Worm (Caenorhabditis elegans) whole organism, L3 larva: ENCODE results near the gene F11C7.2.

Experiments used
- R02D3.7 ChIP-seq: fragments of 150-350 bp; optimal IDR thresholded peaks from 2 replicates; lab custom pipeline; 2014; ENCODE audit warnings: missing biosample characterization, missing genetic modification characterization
- ZK546.5 ChIP-seq: sonication (generic microtip); optimal IDR thresholded peaks from 2 replicates; lab custom pipeline; 2017; ENCODE audit warnings: missing biosample characterization, missing genetic modification characterization
- aly-2 ChIP-seq: fragments of 150-350 bp; optimal IDR thresholded peaks from 2 replicates; lab custom pipeline; 2014; ENCODE audit warnings: missing biosample characterization, missing genetic modification characterization
- ama-1 ChIP-seq: fragments of 150-350 bp; optimal IDR thresholded peaks from 2 replicates; lab custom pipeline; 2018
- ceh-16 ChIP-seq: sonication (generic microtip); optimal IDR thresholded peaks from 2 replicates; lab custom pipeline; 2017; ENCODE audit warnings: missing biosample characterization, missing genetic modification characterization
- ceh-9 ChIP-seq: sonication (generic microtip); optimal IDR thresholded peaks from 2 replicates; lab custom pipeline; 2018; ENCODE audit warnings: missing biosample characterization, missing genetic modification characterization
- egl-5 ChIP-seq: fragments of 150-350 bp; optimal IDR thresholded peaks from 2 replicates; lab custom pipeline; 2017; ENCODE audit warnings: missing biosample characterization, missing genetic modification reagents, missing genetic modification characterization, inconsistent platforms
- elt-1 ChIP-seq: fragments of 150-350 bp; optimal IDR thresholded peaks from 2 replicates; lab custom pipeline; 2014; ENCODE audit warnings: missing biosample characterization, missing genetic modification characterization
- elt-3 ChIP-seq, 3 experiments: fragments of 150-350 bp in 1 of 3; sonication (generic microtip) in 2 of 3; optimal IDR thresholded peaks; 2 replicates in 2 of 3; 4 replicates in 1 of 3; lab custom pipeline; 2014 to 2017; ENCODE audit warnings: missing biosample characterization in 3 of 3, missing genetic modification characterization in 3 of 3
- eor-1 ChIP-seq, 2 experiments: fragments of 150-350 bp; optimal IDR thresholded peaks; 2 replicates each; lab custom pipeline; 2014 to 2018; ENCODE audit warnings: missing biosample characterization in 2 of 2, missing genetic modification characterization in 2 of 2
- fkh-10 ChIP-seq: sonication (generic microtip); optimal IDR thresholded peaks from 2 replicates; lab custom pipeline; 2017; ENCODE audit warnings: missing biosample characterization, missing genetic modification reagents, missing genetic modification characterization
- fos-1 ChIP-seq: fragments of 150-350 bp; optimal IDR thresholded peaks from 2 replicates; lab custom pipeline; 2014; ENCODE audit warnings: missing biosample characterization, missing genetic modification characterization
- hmg-11 ChIP-seq: sonication (generic microtip); optimal IDR thresholded peaks from 2 replicates; lab custom pipeline; 2016; ENCODE audit warnings: missing genetic modification characterization, missing compliant biosample characterization
- jun-1 ChIP-seq: fragments of 150-350 bp; optimal IDR thresholded peaks from 2 replicates; lab custom pipeline; 2014; ENCODE audit warnings: missing biosample characterization, missing genetic modification reagents, missing genetic modification characterization
- lin-39 ChIP-seq: fragments of 150-350 bp; optimal IDR thresholded peaks from 2 replicates; lab custom pipeline; 2018; ENCODE audit warnings: missing biosample characterization, missing genetic modification reagents, missing genetic modification characterization
- lsy-12 ChIP-seq: sonication (generic microtip); optimal IDR thresholded peaks from 2 replicates; lab custom pipeline; 2016; ENCODE audit warnings: mild to moderate bottlenecking, missing genetic modification characterization, missing compliant biosample characterization
- mdl-1 ChIP-seq: fragments of 150-350 bp; optimal IDR thresholded peaks from 2 replicates; lab custom pipeline; 2014; ENCODE audit warnings: missing biosample characterization, missing genetic modification characterization
- mml-1 ChIP-seq: fragments of 150-350 bp; sonication (generic microtip); optimal IDR thresholded peaks from 3 replicates; lab custom pipeline; 2014; ENCODE audit warnings: missing biosample characterization, missing genetic modification characterization
- nfya-1 ChIP-seq: sonication (generic microtip); optimal IDR thresholded peaks from 2 replicates; lab custom pipeline; 2017; ENCODE audit warnings: missing genetic modification characterization, mild to moderate bottlenecking, missing compliant biosample characterization, antibody characterized with exemption, moderate library complexity; ENCODE audit not compliant: insufficient read depth
- nhr-11 ChIP-seq: fragments of 150-350 bp; optimal IDR thresholded peaks from 2 replicates; lab custom pipeline; 2014; ENCODE audit warnings: missing biosample characterization, missing genetic modification characterization
- nhr-12 ChIP-seq: fragments of 150-350 bp; optimal IDR thresholded peaks from 2 replicates; lab custom pipeline; 2014; ENCODE audit warnings: missing biosample characterization, missing genetic modification characterization
- nhr-23 ChIP-seq: fragments of 150-350 bp; optimal IDR thresholded peaks from 2 replicates; lab custom pipeline; 2014; ENCODE audit warnings: missing biosample characterization, missing genetic modification reagents, missing genetic modification characterization
- nhr-237 ChIP-seq: fragments of 150-350 bp; optimal IDR thresholded peaks from 2 replicates; lab custom pipeline; 2014; ENCODE audit warnings: missing biosample characterization, missing genetic modification characterization
- nhr-25 ChIP-seq: sonication (generic microtip); optimal IDR thresholded peaks from 2 replicates; lab custom pipeline; 2017; ENCODE audit warnings: missing biosample characterization, missing genetic modification characterization
- nhr-28 ChIP-seq: fragments of 150-350 bp; optimal IDR thresholded peaks from 2 replicates; lab custom pipeline; 2014; ENCODE audit warnings: missing biosample characterization, missing genetic modification characterization
- nhr-67 ChIP-seq: fragments of 150-350 bp; optimal IDR thresholded peaks from 2 replicates; lab custom pipeline; 2014; ENCODE audit warnings: missing biosample characterization, missing genetic modification characterization
- nhr-77 ChIP-seq: fragments of 150-350 bp; optimal IDR thresholded peaks from 2 replicates; lab custom pipeline; 2014; ENCODE audit warnings: missing biosample characterization, missing genetic modification characterization
- pha-4 ChIP-seq: fragments of 150-350 bp; optimal IDR thresholded peaks from 2 replicates; lab custom pipeline; 2014; ENCODE audit warnings: missing biosample characterization, missing genetic modification reagents, missing genetic modification characterization
- pqm-1 ChIP-seq: fragments of 150-350 bp; optimal IDR thresholded peaks from 2 replicates; lab custom pipeline; 2017; ENCODE audit warnings: missing biosample characterization, missing genetic modification characterization, inconsistent platforms
- sea-2 ChIP-seq: fragments of 150-350 bp; sonication (generic microtip); optimal IDR thresholded peaks from 4 replicates; lab custom pipeline; 2014; ENCODE audit warnings: missing biosample characterization, missing genetic modification reagents, missing genetic modification characterization
- skn-1 ChIP-seq: fragments of 150-350 bp; optimal IDR thresholded peaks from 2 replicates; lab custom pipeline; 2014; ENCODE audit warnings: missing biosample characterization, missing genetic modification characterization
- snpc-4 ChIP-seq: fragments of 150-350 bp; optimal IDR thresholded peaks from 2 replicates; lab custom pipeline; 2014; ENCODE audit warnings: missing biosample characterization, missing genetic modification characterization
- tbx-2 ChIP-seq: sonication (generic microtip); optimal IDR thresholded peaks from 2 replicates; lab custom pipeline; 2016; ENCODE audit warnings: mild to moderate bottlenecking, missing genetic modification characterization, missing compliant biosample characterization
- unc-39 ChIP-seq: sonication (generic microtip); optimal IDR thresholded peaks from 4 replicates; lab custom pipeline; 2017; ENCODE audit warnings: missing biosample characterization, missing genetic modification characterization
- unc-62 ChIP-seq: fragments of 150-350 bp; sonication (generic microtip); optimal IDR thresholded peaks from 4 replicates; lab custom pipeline; 2014; ENCODE audit warnings: missing biosample characterization, missing genetic modification reagents, missing genetic modification characterization
- zag-1 ChIP-seq: fragments of 150-350 bp; optimal IDR thresholded peaks from 2 replicates; lab custom pipeline; 2014; ENCODE audit warnings: missing biosample characterization, missing genetic modification characterization
- ztf-11 ChIP-seq: fragments of 150-350 bp; optimal IDR thresholded peaks from 2 replicates; lab custom pipeline; 2014; ENCODE audit warnings: missing biosample characterization, missing genetic modification characterization
- ztf-4 ChIP-seq: fragments of 150-350 bp; optimal IDR thresholded peaks from 2 replicates; lab custom pipeline; 2014; ENCODE audit warnings: missing biosample characterization, missing genetic modification characterization

Gene F11C7.2

ce11 chrX:17396456-17396855 is at the start of gene F11C7.2, which contains the start of gene vap-1:
TSS of gene F11C7.2 (plus strand) at chrX:17396814.
TSS of gene vap-1 (minus strand) at chrX:17396556.
- no peak for TF ChIP-seq aly-2 (tag; lab: Kevin White, UChicago)
- TF ChIP-seq nhr-12 (tag; lab: Kevin White, UChicago), result no peak
- TF ChIP-seq nhr-25 (tag; lab: Kevin White, UChicago), result no peak
- no peak for TF ChIP-seq pha-4 (tag; lab: Kevin White, UChicago)
- no peak for TF ChIP-seq ztf-4
- no peak for TF ChIP-seq egl-5 (tag; lab: Kevin White, UChicago)
- no peak for TF ChIP-seq snpc-4
- no peak for TF ChIP-seq unc-62 (GFP tag; lab: Kevin White, UChicago)
- no peak for TF ChIP-seq nhr-11
- no peak for TF ChIP-seq nhr-237 (tag; lab: Kevin White, UChicago)
- no peak for TF ChIP-seq pqm-1 (tag; lab: Kevin White, UChicago)
- TF ChIP-seq ceh-16, result no peak
- TF ChIP-seq elt-3 (tag; optimal IDR thresholded peaks at IDR 0.05; lab: Kevin White, UChicago), result no peak
- no peak for TF ChIP-seq mml-1 (tag; lab: Kevin White, UChicago)
- TF ChIP-seq R02D3.7 (tag; lab: Kevin White, UChicago), result no peak
- TF ChIP-seq lin-39, result no peak
- TF ChIP-seq eor-1 (tag; optimal IDR thresholded peaks at IDR 0.05; lab: Kevin White, UChicago), result no peak
- no peak for TF ChIP-seq unc-39 (tag; lab: Kevin White, UChicago)
- TF ChIP-seq nhr-67, result no peak
- TF ChIP-seq skn-1 (tag; lab: Kevin White, UChicago), result no peak

DNA sequence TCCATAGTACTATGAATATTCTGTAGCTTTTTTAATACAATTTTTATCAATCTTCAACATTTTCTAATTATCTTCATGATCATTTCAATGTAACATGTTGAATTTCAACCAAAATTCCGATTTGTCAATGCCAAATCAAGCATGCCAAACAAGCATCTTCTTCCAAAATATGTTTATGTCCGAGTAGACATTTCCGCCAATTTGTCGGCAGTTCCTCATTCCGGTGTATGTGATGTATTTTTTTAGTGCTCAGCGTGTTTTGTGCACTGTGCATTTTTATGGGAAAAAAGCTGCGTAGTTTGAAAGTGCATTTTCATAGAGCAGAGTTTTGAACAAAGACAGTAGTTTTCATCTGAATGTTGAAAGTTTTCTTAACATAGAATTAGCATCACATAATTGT is 47.2 kb upstream of the F11C7.2 start:
- TF ChIP-seq hmg-11 (tag; lab: Kevin White, UChicago), result no peak
- TF ChIP-seq fos-1 (tag; lab: Kevin White, UChicago), result no peak
- TF ChIP-seq jun-1 (tag; lab: Kevin White, UChicago), result no peak
- no peak for TF ChIP-seq ZK546.5 (tag; lab: Kevin White, UChicago)
- TF ChIP-seq unc-62 (GFP tag; lab: Kevin White, UChicago), result no peak
- no peak for TF ChIP-seq zag-1 (tag; lab: Kevin White, UChicago)
- TF ChIP-seq pha-4 (tag; lab: Kevin White, UChicago), result no peak
- TF ChIP-seq nfya-1 (tag; lab: Kevin White, UChicago), result no peak
- TF ChIP-seq tbx-2 (tag; lab: Kevin White, UChicago), result no peak
- TF ChIP-seq aly-2 (tag; lab: Kevin White, UChicago), result no peak
- TF ChIP-seq skn-1 (tag; lab: Kevin White, UChicago), result no peak

- TF ChIP-seq lin-39 (no peak), mml-1 (tag; lab: Kevin White, UChicago) (no peak), nhr-28 (no peak), fkh-10 (GFP tag; lab: Kevin White, UChicago) (peak; percentile 87), nhr-67 (no peak), sea-2 (no peak)
Measured at ce11 chrX:17352098-17352497, 44.5 kb upstream of the F11C7.2 start.

ce11 chrX:17355462-17355861 is 41.2 kb upstream of the F11C7.2 start:
- TF ChIP-seq ZK546.5 (tag; lab: Kevin White, UChicago) (no peak), unc-39 (tag; lab: Kevin White, UChicago) (no peak), aly-2 (tag; lab: Kevin White, UChicago) (no peak), nhr-12 (tag; lab: Kevin White, UChicago) (no peak), ama-1 (lab: Kevin White, UChicago) (no peak), mml-1 (tag; lab: Kevin White, UChicago) (no peak), unc-62 (GFP tag; lab: Kevin White, UChicago) (no peak), lin-39 (no peak), lsy-12 (tag; lab: Kevin White, UChicago) (no peak), nhr-28 (no peak), ztf-11 (tag; lab: Kevin White, UChicago) (no peak), nhr-77 (tag; lab: Kevin White, UChicago) (no peak), ceh-9 (tag; lab: Kevin White, UChicago) (no peak)
- TF ChIP-seq, all 47 proteins: peak for 0

- TF ChIP-seq egl-5 (tag; lab: Kevin White, UChicago) (no peak), sea-2 (no peak), pha-4 (tag; lab: Kevin White, UChicago) (no peak), nhr-67 (no peak), elt-1 (tag; lab: Kevin White, UChicago) (no peak), elt-3 (tag; optimal IDR thresholded peaks at IDR 0.05; lab: Kevin White, UChicago) (no peak), nhr-23 (tag; lab: Kevin White, UChicago) (no peak), aly-2 (tag; lab: Kevin White, UChicago) (no peak), unc-62 (GFP tag; lab: Kevin White, UChicago) (no peak), fos-1 (tag; lab: Kevin White, UChicago) (no peak), lsy-12 (tag; lab: Kevin White, UChicago) (no peak), R02D3.7 (tag; lab: Kevin White, UChicago) (no peak), mdl-1 (tag; lab: Kevin White, UChicago) (no peak)
Measured at ce11 chrX:17356748-17357147, 39.9 kb upstream of the F11C7.2 start.
